Worm (Caenorhabditis elegans) whole organism, young adult: ENCODE measurements around the gene ZC15.3.

Source experiments
- B0336.3 ChIP-seq: fragments of 200-800 bp; sonication (Bioruptor generic); IDR thresholded peaks from 2 replicates; pipeline ENCODE4 v1.3.6; 2022; ENCODE audit warnings: missing genetic modification characterization, missing compliant biosample characterization
- D2030.7 ChIP-seq: fragments of 200-800 bp; sonication (Bioruptor generic); IDR thresholded peaks from 2 replicates; pipeline ENCODE4 v1.3.6; 2022; ENCODE audit warnings: missing genetic modification reagents, missing genetic modification characterization, missing compliant biosample characterization
- F37B4.10 ChIP-seq: fragments of 200-800 bp; sonication (Bioruptor generic); IDR thresholded peaks from 2 replicates; pipeline ENCODE4 v1.3.6; 2022; ENCODE audit warnings: missing genetic modification characterization, missing compliant biosample characterization
- F49E8.2 ChIP-seq: sonication (generic microtip); optimal IDR thresholded peaks from 3 replicates; lab custom pipeline; 2017; ENCODE audit warnings: missing genetic modification characterization, mild to moderate bottlenecking, missing compliant biosample characterization, antibody characterized with exemption, moderate library complexity; ENCODE audit not compliant: insufficient read depth
- K11D2.4 ChIP-seq: fragments of 200-800 bp; sonication (Bioruptor generic); IDR thresholded peaks from 2 replicates; pipeline ENCODE4 v1.3.6; 2022; ENCODE audit warnings: missing genetic modification reagents, missing genetic modification characterization, missing compliant biosample characterization
- Y56A3A.18 ChIP-seq: fragments of 200-800 bp; sonication (Bioruptor generic); IDR thresholded peaks from 2 replicates; pipeline ENCODE4 v1.3.6; 2022; ENCODE audit warnings: missing genetic modification reagents, missing genetic modification characterization, missing compliant biosample characterization
- Y95B8A.8 ChIP-seq: fragments of 200-800 bp; sonication (Bioruptor generic); IDR thresholded peaks from 2 replicates; pipeline ENCODE4 v1.3.6; 2022; ENCODE audit warnings: missing genetic modification reagents, missing genetic modification characterization, missing compliant biosample characterization
- aptf-2 ChIP-seq: fragments of 200-800 bp; sonication (Bioruptor generic); conservative IDR thresholded peaks from 2 replicates; pipeline ENCODE4 v1.3.6; 2022; ENCODE audit warnings: missing genetic modification reagents, missing genetic modification characterization, missing compliant biosample characterization
- atf-7 ChIP-seq: sonication (generic microtip); optimal IDR thresholded peaks from 2 replicates; lab custom pipeline; 2017; ENCODE audit warnings: mild to moderate bottlenecking, missing genetic modification characterization, missing compliant biosample characterization
- bed-1 ChIP-seq: fragments of 200-800 bp; sonication (Bioruptor generic); IDR thresholded peaks from 2 replicates; pipeline ENCODE4 v1.3.6; 2022; ENCODE audit warnings: missing genetic modification reagents, missing genetic modification characterization, missing compliant biosample characterization
- egl-44 ChIP-seq: fragments of 200-800 bp; sonication (Bioruptor generic); IDR thresholded peaks from 2 replicates; pipeline ENCODE4 v1.3.6; 2022; ENCODE audit warnings: missing genetic modification reagents, missing genetic modification characterization, missing compliant biosample characterization
- ekl-4 ChIP-seq: fragments of 200-800 bp; sonication (Bioruptor generic); IDR thresholded peaks from 2 replicates; pipeline ENCODE4 v1.3.6; 2022; ENCODE audit warnings: missing genetic modification reagents, missing genetic modification characterization, missing compliant biosample characterization
- lin-40 ChIP-seq: sonication (generic microtip); optimal IDR thresholded peaks from 2 replicates; lab custom pipeline; 2016; ENCODE audit warnings: missing genetic modification characterization, mild to moderate bottlenecking, missing compliant biosample characterization, missing genotype, missing genetic modification reagents
- lsl-1 ChIP-seq: fragments of 200-800 bp; sonication (Bioruptor generic); optimal IDR thresholded peaks from 2 replicates; lab custom pipeline; 2018; ENCODE audit warnings: mild to moderate bottlenecking, missing genetic modification characterization, moderate library complexity, missing compliant biosample characterization
- madf-8 ChIP-seq: fragments of 200-800 bp; sonication (Bioruptor generic); conservative IDR thresholded peaks from 2 replicates; pipeline ENCODE4 v1.3.6; 2022; ENCODE audit warnings: missing genetic modification reagents, missing genetic modification characterization, missing compliant biosample characterization
- mxl-1 ChIP-seq: sonication (generic microtip); optimal IDR thresholded peaks from 2 replicates; lab custom pipeline; 2016; ENCODE audit warnings: missing genetic modification characterization, missing compliant biosample characterization
- nfya-2 ChIP-seq: fragments of 200-800 bp; sonication (Bioruptor generic); IDR thresholded peaks from 2 replicates; pipeline ENCODE4 v1.3.6; 2022; ENCODE audit warnings: missing genetic modification reagents, missing genetic modification characterization, missing compliant biosample characterization
- nhr-120 ChIP-seq: fragments of 200-800 bp; sonication (Bioruptor generic); IDR thresholded peaks from 2 replicates; pipeline ENCODE4 v1.3.6; 2022; ENCODE audit warnings: missing genetic modification characterization, missing compliant biosample characterization
- rpc-1 ChIP-seq, 2 experiments: fragments of 150-350 bp in 1 of 2; sonication (generic microtip) in 1 of 2; optimal IDR thresholded peaks; 2 replicates each; lab custom pipeline; 2014 to 2018; ENCODE audit warnings: missing biosample characterization in 1 of 2, missing genetic modification characterization in 1 of 2, missing genetic modification reagents in 1 of 2, missing genotype in 1 of 2
- snpc-1.3 ChIP-seq: sonication (generic microtip); optimal IDR thresholded peaks from 2 replicates; lab custom pipeline; 2017; ENCODE audit warnings: missing genetic modification characterization, mild to moderate bottlenecking, missing compliant biosample characterization, antibody characterized with exemption, moderate library complexity, missing genotype, missing genetic modification reagents; ENCODE audit not compliant: insufficient read depth
- snpc-3.4 ChIP-seq: sonication (generic microtip); optimal IDR thresholded peaks from 2 replicates; lab custom pipeline; 2017; ENCODE audit warnings: missing genetic modification characterization, mild to moderate bottlenecking, missing compliant biosample characterization, antibody characterized with exemption, moderate library complexity, missing genotype, missing genetic modification reagents
- snpc-4 ChIP-seq, 5 experiments: fragments of 150-350 bp in 1 of 5; sonication (generic microtip) in 4 of 5; optimal IDR thresholded peaks; 2 replicates each; lab custom pipeline; 2014 to 2018; ENCODE audit warnings: missing genetic modification characterization in 5 of 5, missing biosample characterization in 3 of 5, antibody characterized with exemption in 2 of 5, mild to moderate bottlenecking in 2 of 5, missing compliant biosample characterization in 2 of 5, missing genotype in 2 of 5, moderate library complexity in 2 of 5, missing genetic modification reagents in 1 of 5
- sptf-2 ChIP-seq: fragments of 200-800 bp; sonication (Bioruptor generic); optimal IDR thresholded peaks from 2 replicates; lab custom pipeline; 2018; ENCODE audit warnings: mild to moderate bottlenecking, missing genetic modification characterization, missing compliant biosample characterization
- tbp1 ChIP-seq: fragments of 200-800 bp; sonication (Bioruptor generic); optimal IDR thresholded peaks from 2 replicates; lab custom pipeline; 2018; ENCODE audit warnings: mild to moderate bottlenecking, missing genetic modification characterization, missing compliant biosample characterization
- unc-130 ChIP-seq: sonication (generic microtip); optimal IDR thresholded peaks from 2 replicates; lab custom pipeline; 2016; ENCODE audit warnings: missing genetic modification reagents, missing genetic modification characterization, missing compliant biosample characterization

Gene ZC15.3

ce11 chrV:20269661-20270137 lies 33.7 kb upstream of the ZC15.3 start, which contains the start of the genes prmt-1 and cdkr-3 (continued):
- TF ChIP-seq Y95B8A.8 (GFP tag; lab: Robert Waterston, UW) (no peak), D2030.7 (GFP tag; lab: Robert Waterston, UW) (peak; percentile 12; the same call in 1 of the 2 replicates), lsl-1 (GFP tag; lab: Kevin White, UChicago) (peak; percentile 8), F49E8.2 (tag; lab: Kevin White, UChicago) (no peak), snpc-1.3 (tag; lab: Kevin White, UChicago) (peak; percentile 15), Y56A3A.18 (GFP tag; lab: Robert Waterston, UW) (no peak)

- TF ChIP-seq tbp1 (GFP tag; lab: Kevin White, UChicago) (peak; percentile 61), egl-44 (GFP tag; lab: Robert Waterston, UW) (no peak), rpc-1 (optimal IDR thresholded peaks at IDR 0.05; lab: Kevin White, UChicago) (peak; percentile 0), rpc-1 (tag; optimal IDR thresholded peaks at IDR 0.05; lab: Kevin White, UChicago) (peak; percentile 61)
- TF ChIP-seq, all 124 proteins: peak for 2
Measured at ce11 chrV:20276923-20277322, 26.5 kb upstream of the ZC15.3 start.

ce11 chrV:20279309-20279708 lies 24.1 kb upstream of the ZC15.3 start:
- TF ChIP-seq atf-7 (tag; lab: Kevin White, UChicago), result no peak
- TF ChIP-seq F37B4.10 (GFP tag; lab: Robert Waterston, UW), result no peak
- TF ChIP-seq rpc-1 (optimal IDR thresholded peaks at IDR 0.05; lab: Kevin White, UChicago), result peak; percentile 5
- peak; percentile 58 for TF ChIP-seq rpc-1 (tag; optimal IDR thresholded peaks at IDR 0.05; lab: Kevin White, UChicago)
- peak; percentile 52 for TF ChIP-seq tbp1 (GFP tag; lab: Kevin White, UChicago)
- TF ChIP-seq snpc-4 (GFP tag; optimal IDR thresholded peaks at IDR 0.05; lab: Kevin White, UChicago), result no peak
- TF ChIP-seq snpc-4 (tag; optimal IDR thresholded peaks at IDR 0.05; lab: Kevin White, UChicago), result no peak

ce11 chrV:20279811-20280317 lies 23.5 kb upstream of the ZC15.3 start, which contains the start of gene pqn-94:
Gene pqn-94, minus strand, starts transcription at chrV:20279861.
- TF ChIP-seq K11D2.4 (GFP tag; lab: Robert Waterston, UW) (no peak), nfya-2 (no peak), F37B4.10 (GFP tag; lab: Robert Waterston, UW) (no peak), bed-1 (GFP tag; lab: Robert Waterston, UW) (no peak), snpc-3.4 (tag; lab: Kevin White, UChicago) (no peak), sptf-2 (GFP tag; lab: Kevin White, UChicago) (no peak)

ce11 chrV:20282827-20283226 lies 20.6 kb upstream of the ZC15.3 start:
- no peak for TF ChIP-seq rpc-1 (optimal IDR thresholded peaks at IDR 0.05; lab: Kevin White, UChicago)
- no peak for TF ChIP-seq rpc-1 (tag; optimal IDR thresholded peaks at IDR 0.05; lab: Kevin White, UChicago)
- no peak for TF ChIP-seq lin-40 (tag; lab: Kevin White, UChicago)
- no peak for TF ChIP-seq B0336.3 (GFP tag; lab: Robert Waterston, UW)
- TF ChIP-seq unc-130 (GFP tag; lab: Kevin White, UChicago), result no peak
- no peak for TF ChIP-seq mxl-1
- TF ChIP-seq madf-8, result no peak
- no peak for TF ChIP-seq aptf-2 (GFP tag; lab: Robert Waterston, UW)
- TF ChIP-seq nhr-120 (GFP tag; lab: Robert Waterston, UW), result 0 out of 2 replicates have a peak, but pooled peaks have one; percentile 60

- TF ChIP-seq nhr-120 (GFP tag; lab: Robert Waterston, UW) (no peak), Y56A3A.18 (GFP tag; lab: Robert Waterston, UW) (no peak), ekl-4 (GFP tag; lab: Robert Waterston, UW) (no peak)
Measured at ce11 chrV:20289317-20289716, 14.1 kb upstream of the ZC15.3 start, which contains the start of gene mlt-4. Gene mlt-4, minus strand, starts transcription at chrV:20289417.
